Fruit fly (Drosophila melanogaster) whole organism, embryonic: Measurements from ENCODE around the gene akirin.

Experiments used
- Abd-B ChIP-seq: fragments of 200-800 bp; sonication (Bioruptor generic); optimal IDR thresholded peaks from 2 replicates; lab custom pipeline; 2018; ENCODE audit warnings: missing biosample characterization, mild to moderate bottlenecking, missing genetic modification characterization, moderate library complexity
- Aef1 ChIP-seq: fragments of 200-800 bp; sonication (Bioruptor generic); IDR thresholded peaks from 3 replicates; pipeline ENCODE4 v1.3.6; 2022; ENCODE audit warnings: missing biosample characterization, missing genetic modification characterization
- Bteb2 ChIP-seq: fragments of 200-800 bp; sonication (Bioruptor generic); optimal IDR thresholded peaks from 2 replicates; lab custom pipeline; 2016; ENCODE audit warnings: missing biosample characterization, missing genetic modification characterization
- CG1024 ChIP-seq: fragments of 200-800 bp; sonication (Bioruptor generic); IDR thresholded peaks from 2 replicates; pipeline ENCODE4 v1.3.6; 2022; ENCODE audit warnings: missing biosample characterization, missing genetic modification characterization
- CG10274 ChIP-seq: fragments of 200-800 bp; sonication (Bioruptor generic); optimal IDR thresholded peaks from 3 replicates; lab custom pipeline; 2017; ENCODE audit warnings: missing biosample characterization, mild to moderate bottlenecking, missing genetic modification characterization
- CG12769 ChIP-seq: fragments of 200-800 bp; sonication (Bioruptor generic); optimal IDR thresholded peaks from 2 replicates; lab custom pipeline; 2019; ENCODE audit warnings: missing biosample characterization, mild to moderate bottlenecking, missing genetic modification characterization, moderate library complexity
- CG13287 ChIP-seq: fragments of 200-800 bp; sonication (Bioruptor generic); IDR thresholded peaks from 2 replicates; pipeline ENCODE4 v1.3.6; 2022; ENCODE audit warnings: missing biosample characterization, missing genetic modification characterization; ENCODE audit not compliant: partially characterized antibody
- CG13894 ChIP-seq: fragments of 200-800 bp; sonication (Bioruptor generic); optimal IDR thresholded peaks from 3 replicates; lab custom pipeline; 2018; ENCODE audit warnings: missing biosample characterization, mild to moderate bottlenecking, missing genetic modification characterization, moderate library complexity
- CG14710 ChIP-seq: fragments of 200-800 bp; sonication (Bioruptor generic); optimal IDR thresholded peaks from 3 replicates; lab custom pipeline; 2019; ENCODE audit warnings: missing biosample characterization, mild to moderate bottlenecking, missing genetic modification characterization, moderate library complexity
- CG15514 ChIP-seq: fragments of 200-800 bp; sonication (Bioruptor generic); optimal IDR thresholded peaks from 3 replicates; lab custom pipeline; 2017; ENCODE audit warnings: missing biosample characterization, missing genetic modification characterization, mild to moderate bottlenecking, moderate library complexity, missing genetic modification reagents
- CG17328 ChIP-seq: fragments of 200-800 bp; sonication (Bioruptor generic); IDR thresholded peaks from 2 replicates; pipeline ENCODE4 v1.3.6; 2022; ENCODE audit warnings: missing biosample characterization, missing genetic modification characterization
- CG17361 ChIP-seq: fragments of 200-800 bp; sonication (Bioruptor generic); IDR thresholded peaks from 3 replicates; pipeline ENCODE4 v1.3.6; 2022; ENCODE audit warnings: missing biosample characterization, missing genetic modification characterization
- CG18599 ChIP-seq: fragments of 200-800 bp; sonication (Bioruptor generic); optimal IDR thresholded peaks from 3 replicates; lab custom pipeline; 2017; ENCODE audit warnings: missing biosample characterization, missing genetic modification characterization, mild to moderate bottlenecking, moderate library complexity, missing genetic modification reagents
- CG18764 ChIP-seq: fragments of 200-800 bp; sonication (Bioruptor generic); optimal IDR thresholded peaks from 3 replicates; lab custom pipeline; 2016; ENCODE audit warnings: missing biosample characterization, missing genetic modification characterization
- CG30020 ChIP-seq: fragments of 200-800 bp; optimal IDR thresholded peaks from 2 replicates; lab custom pipeline; 2019; ENCODE audit warnings: missing biosample characterization, mild to moderate bottlenecking, missing genetic modification characterization, moderate library complexity
- CG33213 ChIP-seq: fragments of 200-800 bp; sonication (Bioruptor generic); optimal IDR thresholded peaks from 3 replicates; lab custom pipeline; 2016; ENCODE audit warnings: missing biosample characterization, missing genetic modification characterization
- CG4360 ChIP-seq: fragments of 200-800 bp; sonication (Bioruptor generic); IDR thresholded peaks from 2 replicates; pipeline ENCODE4 v1.3.6; 2022; ENCODE audit warnings: missing biosample characterization, missing genetic modification characterization
- CG6254 ChIP-seq: fragments of 200-800 bp; sonication (Bioruptor generic); optimal IDR thresholded peaks from 3 replicates; lab custom pipeline; 2017; ENCODE audit warnings: mild to moderate bottlenecking, missing biosample characterization, missing genetic modification reagents, missing genetic modification characterization
- CG6854 ChIP-seq: fragments of 200-800 bp; sonication (Bioruptor generic); optimal IDR thresholded peaks from 3 replicates; lab custom pipeline; 2017; ENCODE audit warnings: missing biosample characterization, mild to moderate bottlenecking, missing genetic modification characterization
- CG7372 ChIP-seq: fragments of 200-800 bp; sonication (Bioruptor generic); IDR thresholded peaks from 2 replicates; pipeline ENCODE4 v1.3.6; 2022; ENCODE audit warnings: missing biosample characterization, missing genetic modification characterization
- CG9876 ChIP-seq: fragments of 200-800 bp; sonication (Bioruptor generic); optimal IDR thresholded peaks from 2 replicates; lab custom pipeline; 2016; ENCODE audit warnings: missing biosample characterization, missing genetic modification characterization
- CG9932 ChIP-seq: fragments of 200-800 bp; sonication (Bioruptor generic); IDR thresholded peaks from 2 replicates; pipeline ENCODE4 v1.3.6; 2022; ENCODE audit warnings: missing biosample characterization, missing genetic modification characterization
- Dad ChIP-seq: fragments of 200-800 bp; sonication (Bioruptor generic); optimal IDR thresholded peaks from 3 replicates; lab custom pipeline; 2016; ENCODE audit warnings: missing biosample characterization, missing genetic modification characterization
- E2f1 ChIP-seq: fragments of 200-800 bp; sonication (Bioruptor generic); IDR thresholded peaks from 2 replicates; pipeline ENCODE4 v1.3.6; 2022; ENCODE audit warnings: missing biosample characterization, missing genetic modification characterization
- Elba2 ChIP-seq: fragments of 200-800 bp; sonication (Bioruptor generic); optimal IDR thresholded peaks from 3 replicates; lab custom pipeline; 2016; ENCODE audit warnings: missing biosample characterization, missing genetic modification characterization
- Gug ChIP-seq: fragments of 200-800 bp; sonication (Bioruptor generic); IDR thresholded peaks from 4 replicates; pipeline ENCODE4 v1.3.6; 2022; ENCODE audit warnings: missing biosample characterization, missing genetic modification characterization
- Hr78 ChIP-seq, 2 experiments: fragments of 200-800 bp in 1 of 2; fragments of >200 bp in 1 of 2; sonication (Bioruptor generic) in 1 of 2; optimal IDR thresholded peaks; 2 replicates each; lab custom pipeline; 2017 to 2019; ENCODE audit warnings: missing biosample characterization in 2 of 2, missing genetic modification characterization in 2 of 2, mild to moderate bottlenecking in 1 of 2, moderate library complexity in 1 of 2
- Jarid2 ChIP-seq: fragments of 200-800 bp; sonication (Bioruptor generic); optimal IDR thresholded peaks from 3 replicates; lab custom pipeline; 2017; ENCODE audit warnings: mild to moderate bottlenecking, missing biosample characterization, missing genetic modification reagents, missing genetic modification characterization
- MESR4 ChIP-seq: fragments of 200-800 bp; sonication (Bioruptor generic); optimal IDR thresholded peaks from 2 replicates; lab custom pipeline; 2018; ENCODE audit warnings: missing biosample characterization, mild to moderate bottlenecking, missing genetic modification characterization, moderate library complexity
- Sry-β ChIP-seq: fragments of 200-800 bp; sonication (Bioruptor generic); optimal IDR thresholded peaks from 2 replicates; lab custom pipeline; 2018; ENCODE audit warnings: missing biosample characterization, mild to moderate bottlenecking, missing genetic modification characterization, moderate library complexity
- bowl ChIP-seq: fragments of 200-800 bp; sonication (Bioruptor generic); IDR thresholded peaks from 2 replicates; pipeline ENCODE4 v1.3.6; 2022; ENCODE audit warnings: missing biosample characterization, missing genetic modification characterization
- cad ChIP-seq: fragments of >200 bp; optimal IDR thresholded peaks from 2 replicates; lab custom pipeline; 2017; ENCODE audit warnings: missing biosample characterization, missing genetic modification characterization
- cas ChIP-seq: fragments of 200-800 bp; sonication (Bioruptor generic); IDR thresholded peaks from 2 replicates; pipeline ENCODE4 v1.3.6; 2022; ENCODE audit warnings: missing biosample characterization, missing genetic modification characterization
- en ChIP-seq: fragments of 200-800 bp; sonication (Bioruptor generic); optimal IDR thresholded peaks from 2 replicates; lab custom pipeline; 2016; ENCODE audit warnings: missing biosample characterization, missing genetic modification characterization
- eve ChIP-seq, 2 experiments: fragments of >200 bp; optimal IDR thresholded peaks; 2 replicates each; lab custom pipeline; 2017; ENCODE audit warnings: missing biosample characterization in 2 of 2, missing genetic modification characterization in 2 of 2
- fd3F ChIP-seq: fragments of 200-800 bp; sonication (Bioruptor generic); optimal IDR thresholded peaks from 2 replicates; lab custom pipeline; 2018; ENCODE audit warnings: missing biosample characterization, mild to moderate bottlenecking, missing genetic modification characterization, moderate library complexity
- grau ChIP-seq: fragments of 200-800 bp; optimal IDR thresholded peaks from 3 replicates; lab custom pipeline; 2019; ENCODE audit warnings: missing biosample characterization, mild to moderate bottlenecking, missing genetic modification characterization, moderate library complexity
- hth ChIP-seq: fragments of >200 bp; optimal IDR thresholded peaks from 2 replicates; lab custom pipeline; 2017; ENCODE audit warnings: inconsistent platforms
- luna ChIP-seq: fragments of 200-800 bp; sonication (Bioruptor generic); optimal IDR thresholded peaks from 2 replicates; lab custom pipeline; 2016; ENCODE audit warnings: missing biosample characterization, missing genetic modification characterization
- nerfin-2 ChIP-seq: fragments of 200-800 bp; sonication (Bioruptor generic); IDR thresholded peaks from 2 replicates; pipeline ENCODE4 v1.3.6; 2022; ENCODE audit warnings: missing biosample characterization, missing genetic modification characterization; ENCODE audit not compliant: partially characterized antibody
- pfk ChIP-seq: fragments of 200-800 bp; sonication (Bioruptor generic); optimal IDR thresholded peaks from 2 replicates; lab custom pipeline; 2018; ENCODE audit warnings: missing biosample characterization, mild to moderate bottlenecking, missing genetic modification characterization, moderate library complexity
- pho ChIP-seq: fragments of 200-800 bp; sonication (Bioruptor generic); optimal IDR thresholded peaks from 2 replicates; lab custom pipeline; 2016; ENCODE audit warnings: missing biosample characterization, missing genetic modification characterization
- pita ChIP-seq: fragments of 200-800 bp; sonication (Bioruptor generic); optimal IDR thresholded peaks from 2 replicates; lab custom pipeline; 2017; ENCODE audit warnings: missing biosample characterization, mild to moderate bottlenecking, missing genetic modification characterization
- pnt ChIP-seq: fragments of 200-800 bp; sonication (Bioruptor generic); optimal IDR thresholded peaks from 3 replicates; lab custom pipeline; 2016; ENCODE audit warnings: missing biosample characterization, missing genetic modification characterization
- sens ChIP-seq: fragments of 200-800 bp; sonication (Bioruptor generic); peaks from one replicate; lab custom pipeline; 2016; ENCODE audit warnings: missing biosample characterization, missing genetic modification characterization
- slp2 ChIP-seq: fragments of 200-800 bp; sonication (Bioruptor generic); optimal IDR thresholded peaks from 2 replicates; lab custom pipeline; 2016; ENCODE audit warnings: missing biosample characterization, missing genetic modification characterization
- sna ChIP-seq: fragments of 200-800 bp; sonication (Bioruptor generic); IDR thresholded peaks from 2 replicates; pipeline ENCODE4 v1.3.6; 2022; ENCODE audit warnings: missing biosample characterization, missing genetic modification characterization; ENCODE audit not compliant: partially characterized antibody
- stwl ChIP-seq: fragments of 200-800 bp; sonication (Bioruptor generic); optimal IDR thresholded peaks from 3 replicates; lab custom pipeline; 2018; ENCODE audit warnings: missing biosample characterization, mild to moderate bottlenecking, missing genetic modification characterization, moderate library complexity
- tap ChIP-seq: fragments of 200-800 bp; optimal IDR thresholded peaks from 3 replicates; lab custom pipeline; 2019; ENCODE audit warnings: missing biosample characterization, mild to moderate bottlenecking, missing genetic modification characterization, moderate library complexity
- tin ChIP-seq: fragments of 200-800 bp; sonication (Bioruptor generic); optimal IDR thresholded peaks from 3 replicates; lab custom pipeline; 2016; ENCODE audit warnings: missing biosample characterization, missing genetic modification characterization
- trh ChIP-seq: fragments of 200-800 bp; sonication (Bioruptor generic); optimal IDR thresholded peaks from 2 replicates; lab custom pipeline; 2016; ENCODE audit warnings: missing biosample characterization, missing genetic modification characterization
- yki ChIP-seq: fragments of >200 bp; optimal IDR thresholded peaks from 3 replicates; lab custom pipeline; 2018
- zfh1 ChIP-seq: fragments of 200-800 bp; sonication (Bioruptor generic); IDR thresholded peaks from 3 replicates; pipeline ENCODE4 v1.3.6; 2022; ENCODE audit warnings: missing biosample characterization, missing genetic modification characterization

The akirin gene

dm6 chr3L:7369543-7369942, at the start of gene akirin:
Gene akirin (plus strand): TSS chr3L:7369843.
- TF ChIP-seq eve (GFP tag; optimal IDR thresholded peaks at IDR 0.05; lab: Kevin White, UChicago) (no peak), CG7372 (GFP tag; lab: Robert Waterston, UW) (no peak), sna (GFP tag; lab: Robert Waterston, UW) (no peak), CG12769 (tag; lab: Kevin White, UChicago) (no peak), CG17328 (GFP tag; lab: Robert Waterston, UW) (no peak), Bteb2 (GFP tag; lab: Kevin White, UChicago) (no peak), nerfin-2 (GFP tag; lab: Robert Waterston, UW) (no peak), CG14710 (tag; lab: Kevin White, UChicago) (peak; percentile 16), slp2 (GFP tag; lab: Kevin White, UChicago) (no peak), Jarid2 (no peak), yki (lab: Kevin White, UChicago) (no peak), pho (GFP tag; lab: Kevin White, UChicago) (no peak), sens (peak; percentile 12), CG18764 (no peak), cas (GFP tag; lab: Robert Waterston, UW) (no peak), Abd-B (no peak), tap (no peak), Dad (GFP tag; lab: Kevin White, UChicago) (no peak), pita (GFP tag; lab: Kevin White, UChicago) (no peak), bowl (GFP tag; lab: Robert Waterston, UW) (no peak), CG33213 (GFP tag; lab: Kevin White, UChicago) (no peak), pnt (GFP tag; lab: Kevin White, UChicago) (no peak), stwl (tag; lab: Kevin White, UChicago) (no peak), CG17361 (GFP tag; lab: Robert Waterston, UW) (no peak), CG6254 (GFP tag; lab: Kevin White, UChicago) (no peak), trh (no peak), Aef1 (GFP tag; lab: Robert Waterston, UW) (no peak), fd3F (no peak), Gug (GFP tag; lab: Robert Waterston, UW) (no peak), CG1024 (GFP tag; lab: Robert Waterston, UW) (no peak), E2f1 (GFP tag; lab: Robert Waterston, UW) (no peak), CG30020 (tag; lab: Kevin White, UChicago) (peak; percentile 30), CG9876 (GFP tag; lab: Kevin White, UChicago) (no peak), CG9932 (GFP tag; lab: Robert Waterston, UW) (no peak), hth (lab: Kevin White, UChicago) (no peak), CG18599 (GFP tag; lab: Kevin White, UChicago) (peak; percentile 14), CG15514 (peak; percentile 4), CG6854 (GFP tag; lab: Kevin White, UChicago) (no peak), luna (GFP tag; lab: Kevin White, UChicago) (no peak), Hr78 (GFP tag; optimal IDR thresholded peaks at IDR 0.05; lab: Kevin White, UChicago) (no peak), CG13894 (tag; lab: Kevin White, UChicago) (no peak), zfh1 (GFP tag; lab: Robert Waterston, UW) (no peak), pfk (GFP tag; lab: Kevin White, UChicago) (peak; percentile 18), MESR4 (GFP tag; lab: Kevin White, UChicago) (no peak), CG4360 (GFP tag; lab: Robert Waterston, UW) (no peak), Elba2 (no peak), Sry-β (GFP tag; lab: Kevin White, UChicago) (no peak), cad (GFP tag; lab: Kevin White, UChicago) (no peak), en (GFP tag; lab: Kevin White, UChicago) (no peak), CG10274 (GFP tag; lab: Kevin White, UChicago) (no peak), tin (no peak), grau (tag; lab: Kevin White, UChicago) (no peak), CG13287 (GFP tag; lab: Robert Waterston, UW) (no peak)
